Fruit fly (Drosophila melanogaster): ENCODE data around the gene PIG-B.

DNA sequence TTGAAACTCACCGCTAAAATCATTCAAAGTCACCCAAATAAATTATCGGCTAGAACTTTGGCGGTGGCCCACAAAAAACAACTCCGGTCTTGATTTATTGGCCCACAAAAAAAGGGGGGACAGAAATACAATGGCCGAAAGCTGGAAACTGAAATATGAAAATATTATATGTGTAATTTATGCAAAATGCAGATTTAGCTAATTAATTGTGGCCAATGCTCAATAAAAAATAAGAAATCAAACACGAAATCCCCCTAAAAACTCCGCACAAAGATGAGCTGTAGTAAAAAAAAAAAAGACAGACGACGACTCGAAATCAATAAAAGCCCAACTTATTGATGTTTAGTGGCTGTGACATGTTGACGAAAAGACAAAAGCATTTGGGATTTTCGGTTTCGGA is 38.7 kb downstream of the PIG-B start:
- no peak for TF ChIP-seq ttk (optimal IDR thresholded peaks at IDR 0.05)
- TF ChIP-seq h (optimal IDR thresholded peaks at IDR 0.05): no peak
- no peak for TF ChIP-seq Myc (optimal IDR thresholded peaks at IDR 0.05)
- no peak for TF ChIP-seq insv (optimal IDR thresholded peaks at IDR 0.05)
